Fruit fly (Drosophila melanogaster) whole organism, wandering third instar larva: ENCODE results near the gene Fuca.

Experiments
- Abd-B ChIP-seq: fragments of >200 bp; optimal IDR thresholded peaks from 2 replicates; lab custom pipeline; 2017; ENCODE audit warnings: missing biosample characterization, missing genetic modification characterization
- CG32264 ChIP-seq: fragments of 200-800 bp; sonication (Bioruptor generic); optimal IDR thresholded peaks from 2 replicates; lab custom pipeline; 2016; ENCODE audit warnings: missing biosample characterization, missing genetic modification characterization
- CrebA ChIP-seq: fragments of 200-800 bp; sonication (Bioruptor generic); optimal IDR thresholded peaks from 2 replicates; lab custom pipeline; 2016; ENCODE audit warnings: missing biosample characterization, mild to moderate bottlenecking, missing genetic modification characterization, borderline replicate concordance
- Dfd ChIP-seq: fragments of >200 bp; optimal IDR thresholded peaks from 2 replicates; lab custom pipeline; 2017; ENCODE audit warnings: missing biosample characterization, missing genetic modification characterization
- Dif ChIP-seq: fragments of 200-275, 200-300 bp; sonication (Bioruptor generic); optimal IDR thresholded peaks from 2 replicates; lab custom pipeline; 2018; ENCODE audit warnings: missing biosample characterization, missing genetic modification characterization; ENCODE audit not compliant: partially characterized antibody
- GATAd ChIP-seq: sonication (Bioruptor generic); optimal IDR thresholded peaks from 2 replicates; lab custom pipeline; 2016; ENCODE audit warnings: missing biosample characterization, missing genetic modification characterization
- HLH106 ChIP-seq: fragments of 200-800 bp; optimal IDR thresholded peaks from 3 replicates; lab custom pipeline; 2019; ENCODE audit warnings: missing biosample characterization, mild to moderate bottlenecking, missing genetic modification characterization, moderate library complexity
- Hr78 ChIP-seq: fragments of >200 bp; optimal IDR thresholded peaks from 2 replicates; lab custom pipeline; 2017; ENCODE audit warnings: missing biosample characterization, missing genetic modification characterization
- Hr83 ChIP-seq: fragments of 200-300 bp; sonication (Bioruptor generic); optimal IDR thresholded peaks from 2 replicates; lab custom pipeline; 2016; ENCODE audit warnings: missing biosample characterization, mild to moderate bottlenecking, missing genetic modification characterization, moderate library complexity; ENCODE audit not compliant: poor library complexity, severe bottlenecking
- Jra ChIP-seq: sonication (Bioruptor generic); optimal IDR thresholded peaks from 2 replicates; lab custom pipeline; 2016; ENCODE audit warnings: missing biosample characterization, missing genetic modification characterization
- Mio ChIP-seq: sonication (Bioruptor generic); optimal IDR thresholded peaks from 2 replicates; lab custom pipeline; 2016; ENCODE audit warnings: missing biosample characterization, missing genetic modification characterization
- N ChIP-seq: fragments of >200 bp; optimal IDR thresholded peaks from 2 replicates; lab custom pipeline; 2018; ENCODE audit warnings: missing biosample characterization, missing external identifiers, missing genetic modification characterization
- OdsH ChIP-seq: fragments of 200-800 bp; sonication (Bioruptor generic); optimal IDR thresholded peaks from 2 replicates; lab custom pipeline; 2016; ENCODE audit warnings: missing biosample characterization, mild to moderate bottlenecking, missing genetic modification characterization
- Rel ChIP-seq, 2 experiments: fragments of 200-800 bp; sonication (Bioruptor generic) in 1 of 2; optimal IDR thresholded peaks; 2 replicates in 1 of 2; 3 replicates in 1 of 2; lab custom pipeline; 2016 to 2019; ENCODE audit warnings: mild to moderate bottlenecking in 2 of 2, missing biosample characterization in 2 of 2, missing genetic modification characterization in 2 of 2, moderate library complexity in 1 of 2
- Vsx2 ChIP-seq: fragments of 200-300, 225-300 bp; sonication (Bioruptor generic); optimal IDR thresholded peaks from 2 replicates; lab custom pipeline; 2018; ENCODE audit warnings: missing biosample characterization, missing genetic modification characterization; ENCODE audit not compliant: partially characterized antibody
- brk ChIP-seq: fragments of 200-800 bp; sonication (Bioruptor generic); optimal IDR thresholded peaks from 2 replicates; lab custom pipeline; 2016; ENCODE audit warnings: missing biosample characterization, mild to moderate bottlenecking, missing genetic modification characterization
- dl ChIP-seq, 2 experiments: fragments of 175-275, 200-275 bp in 1 of 2; fragments of 200-275 bp in 1 of 2; sonication (Bioruptor generic); optimal IDR thresholded peaks; lab custom pipeline; 2018; ENCODE audit warnings: mild to moderate bottlenecking in 2 of 2, missing biosample characterization in 2 of 2, missing genetic modification characterization in 2 of 2, moderate library complexity in 2 of 2; ENCODE audit not compliant: partially characterized antibody in 2 of 2, insufficient read depth in 1 of 2
- dmrt93B ChIP-seq: fragments of 200-800 bp; sonication (Bioruptor generic); optimal IDR thresholded peaks from 2 replicates; lab custom pipeline; 2018; ENCODE audit warnings: missing biosample characterization, mild to moderate bottlenecking, missing genetic modification characterization
- foxo ChIP-seq, 2 experiments: fragments of 200-800 bp; sonication (Bioruptor generic); optimal IDR thresholded peaks; 2 replicates in 1 of 2; 3 replicates in 1 of 2; lab custom pipeline; 2016 to 2017; ENCODE audit warnings: missing biosample characterization in 2 of 2, missing genetic modification characterization in 2 of 2
- h ChIP-seq: fragments of 200-800 bp; sonication (Bioruptor generic); optimal IDR thresholded peaks from 3 replicates; lab custom pipeline; 2016; ENCODE audit warnings: missing biosample characterization, mild to moderate bottlenecking, missing genetic modification characterization
- jim ChIP-seq: fragments of 175-275, 200-325 bp; sonication (Bioruptor generic); optimal IDR thresholded peaks from 2 replicates; lab custom pipeline; 2016; ENCODE audit warnings: missing biosample characterization, mild to moderate bottlenecking, missing genetic modification characterization
- pan ChIP-seq: fragments of >200 bp; optimal IDR thresholded peaks from 2 replicates; lab custom pipeline; 2017
- psq ChIP-seq: fragments of 200-800 bp; sonication (Bioruptor generic); optimal IDR thresholded peaks from 3 replicates; lab custom pipeline; 2017; ENCODE audit warnings: missing biosample characterization, mild to moderate bottlenecking, missing genetic modification characterization, moderate library complexity
- rgr ChIP-seq: fragments of 200-800 bp; sonication (Bioruptor generic); optimal IDR thresholded peaks from 3 replicates; lab custom pipeline; 2016; ENCODE audit warnings: missing biosample characterization, mild to moderate bottlenecking, missing genetic modification characterization
- sage ChIP-seq: fragments of 200-800 bp; sonication (Bioruptor generic); optimal IDR thresholded peaks from 2 replicates; lab custom pipeline; 2016; ENCODE audit warnings: missing biosample characterization, mild to moderate bottlenecking, missing genetic modification characterization
- sv ChIP-seq: fragments of 200-800 bp; sonication (Bioruptor generic); optimal IDR thresholded peaks from 3 replicates; lab custom pipeline; 2016; ENCODE audit warnings: missing biosample characterization, missing genetic modification characterization
- tai ChIP-seq: sonication (Bioruptor generic); optimal IDR thresholded peaks from 2 replicates; lab custom pipeline; 2016; ENCODE audit warnings: missing biosample characterization, missing genetic modification characterization
- usp ChIP-seq: fragments of >200 bp; optimal IDR thresholded peaks from 2 replicates; lab custom pipeline; 2017; ENCODE audit warnings: missing biosample characterization, missing genetic modification characterization
- woc ChIP-seq: sonication (Bioruptor generic); optimal IDR thresholded peaks from 2 replicates; lab custom pipeline; 2016; ENCODE audit warnings: missing biosample characterization, mild to moderate bottlenecking, missing genetic modification characterization

Fuca gene

DNA sequence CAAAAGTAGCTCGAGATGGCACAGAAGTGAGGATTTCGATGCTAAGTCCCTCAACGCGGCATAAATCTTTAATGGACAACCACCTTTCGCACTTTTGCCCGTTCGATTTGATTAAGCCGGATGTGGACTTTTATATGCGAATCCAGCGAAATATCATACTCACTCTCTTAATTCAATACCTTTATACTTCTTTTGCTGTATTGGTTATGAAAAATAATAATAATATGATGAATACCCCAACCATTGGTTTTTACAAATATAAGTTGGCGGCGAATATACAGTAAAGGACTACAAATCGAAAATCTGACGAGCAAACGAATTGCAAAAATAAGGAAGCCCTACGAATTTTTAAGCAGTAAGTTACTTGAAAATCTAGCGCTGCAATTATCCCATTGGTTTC lies 49.5 kb downstream of the Fuca start, which contains the start of gene Vha16-3:
TSS of gene Vha16-3 (plus strand) at position 301 of the 400 bp plus-strand sequence.
- TF ChIP-seq GATAd (GFP tag; lab: Kevin White, UChicago) (no peak), HLH106 (tag; lab: Kevin White, UChicago) (no peak), brk (no peak), rgr (GFP tag; lab: Kevin White, UChicago) (no peak), OdsH (GFP tag; lab: Kevin White, UChicago) (no peak), N (GFP tag; lab: Kevin White, UChicago) (no peak), Dfd (GFP tag; lab: Kevin White, UChicago) (no peak), sage (GFP tag; lab: Kevin White, UChicago) (no peak), sv (GFP tag; lab: Kevin White, UChicago) (no peak), Hr78 (no peak), Jra (GFP tag; lab: Kevin White, UChicago) (no peak), dl (GFP tag; optimal IDR thresholded peaks at IDR 0.05; lab: Kevin White, UChicago; ENCODE audit: insufficient read depth in 1 of 2, partially characterized antibody in 2 of 2) (no peak), woc (GFP tag; lab: Kevin White, UChicago) (no peak), psq (GFP tag; lab: Kevin White, UChicago) (no peak), Hr83 (no peak), pan (lab: Kevin White, UChicago) (no peak), jim (no peak), Dif (GFP tag; lab: Kevin White, UChicago) (no peak)
- TF ChIP-seq, all 38 proteins: peak for 0

DNA sequence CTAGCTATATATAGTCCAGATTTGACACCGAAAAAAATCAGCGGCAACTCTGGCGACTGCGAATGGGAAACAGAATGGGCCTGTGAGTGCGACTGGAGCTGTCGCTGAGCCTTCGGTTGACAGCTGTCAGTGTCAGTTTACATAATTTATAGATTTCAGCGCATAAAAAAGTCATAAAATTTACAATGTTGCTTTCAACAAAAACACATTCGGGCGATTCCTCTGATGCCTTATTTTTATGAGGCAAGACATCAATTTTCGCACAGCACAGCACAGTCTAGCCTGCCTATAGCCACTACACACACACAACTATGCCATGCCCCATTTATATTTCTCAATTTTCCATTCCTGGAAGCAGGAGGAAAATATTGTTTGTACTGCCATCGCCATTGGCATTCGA lies 50.1 kb downstream of the Fuca start:
- TF ChIP-seq pan (lab: Kevin White, UChicago) (no peak), CrebA (GFP tag; lab: Kevin White, UChicago) (no peak), h (GFP tag; lab: Kevin White, UChicago) (no peak), Abd-B (GFP tag; lab: Kevin White, UChicago) (no peak), Rel (GFP tag; optimal IDR thresholded peaks at IDR 0.05; lab: Kevin White, UChicago) (no peak), Rel (tag; optimal IDR thresholded peaks at IDR 0.05; lab: Kevin White, UChicago) (no peak), OdsH (GFP tag; lab: Kevin White, UChicago) (no peak), Dif (GFP tag; lab: Kevin White, UChicago) (no peak), Hr78 (no peak), usp (GFP tag; lab: Kevin White, UChicago) (no peak), foxo (GFP tag; optimal IDR thresholded peaks at IDR 0.05; lab: Kevin White, UChicago) (no peak), Mio (no peak), dmrt93B (no peak), Dfd (GFP tag; lab: Kevin White, UChicago) (no peak), Vsx2 (GFP tag; lab: Kevin White, UChicago) (no peak), CG32264 (GFP tag; lab: Kevin White, UChicago) (no peak), psq (GFP tag; lab: Kevin White, UChicago) (no peak), jim (no peak), tai (GFP tag; lab: Kevin White, UChicago) (no peak)
